Fruit fly (Drosophila melanogaster) whole organism, wandering third instar larva: ENCODE results near the gene CG5326.

ENCODE experiments used
- CrebA ChIP-seq: fragments of 200-800 bp; sonication (Bioruptor generic); optimal IDR thresholded peaks from 2 replicates; lab custom pipeline; 2016; ENCODE audit warnings: missing biosample characterization, mild to moderate bottlenecking, missing genetic modification characterization, borderline replicate concordance
- GATAd ChIP-seq: sonication (Bioruptor generic); optimal IDR thresholded peaks from 2 replicates; lab custom pipeline; 2016; ENCODE audit warnings: missing biosample characterization, missing genetic modification characterization
- HLH106 ChIP-seq: fragments of 200-800 bp; optimal IDR thresholded peaks from 3 replicates; lab custom pipeline; 2019; ENCODE audit warnings: missing biosample characterization, mild to moderate bottlenecking, missing genetic modification characterization, moderate library complexity
- Hnf4 ChIP-seq: fragments of 200-800 bp; sonication (Bioruptor generic); optimal IDR thresholded peaks from 2 replicates; lab custom pipeline; 2016; ENCODE audit warnings: missing biosample characterization, mild to moderate bottlenecking, missing genetic modification characterization
- Hr78 ChIP-seq: fragments of >200 bp; optimal IDR thresholded peaks from 2 replicates; lab custom pipeline; 2017; ENCODE audit warnings: missing biosample characterization, missing genetic modification characterization
- Hr83 ChIP-seq: fragments of 200-300 bp; sonication (Bioruptor generic); optimal IDR thresholded peaks from 2 replicates; lab custom pipeline; 2016; ENCODE audit warnings: missing biosample characterization, mild to moderate bottlenecking, missing genetic modification characterization, moderate library complexity; ENCODE audit not compliant: poor library complexity, severe bottlenecking
- Jra ChIP-seq: sonication (Bioruptor generic); optimal IDR thresholded peaks from 2 replicates; lab custom pipeline; 2016; ENCODE audit warnings: missing biosample characterization, missing genetic modification characterization
- Mio ChIP-seq: sonication (Bioruptor generic); optimal IDR thresholded peaks from 2 replicates; lab custom pipeline; 2016; ENCODE audit warnings: missing biosample characterization, missing genetic modification characterization
- Myc ChIP-seq: fragments of >200 bp; optimal IDR thresholded peaks from 2 replicates; lab custom pipeline; 2017
- N ChIP-seq: fragments of >200 bp; optimal IDR thresholded peaks from 2 replicates; lab custom pipeline; 2018; ENCODE audit warnings: missing biosample characterization, missing external identifiers, missing genetic modification characterization
- OdsH ChIP-seq: fragments of 200-800 bp; sonication (Bioruptor generic); optimal IDR thresholded peaks from 2 replicates; lab custom pipeline; 2016; ENCODE audit warnings: missing biosample characterization, mild to moderate bottlenecking, missing genetic modification characterization
- Rel ChIP-seq, 2 experiments: fragments of 200-800 bp; sonication (Bioruptor generic) in 1 of 2; optimal IDR thresholded peaks; 2 replicates in 1 of 2; 3 replicates in 1 of 2; lab custom pipeline; 2016 to 2019; ENCODE audit warnings: mild to moderate bottlenecking in 2 of 2, missing biosample characterization in 2 of 2, missing genetic modification characterization in 2 of 2, moderate library complexity in 1 of 2
- Sp1 ChIP-seq: fragments of 200-800 bp; sonication (Bioruptor generic); optimal IDR thresholded peaks from 3 replicates; lab custom pipeline; 2019; ENCODE audit warnings: missing biosample characterization, mild to moderate bottlenecking, missing genetic modification characterization, moderate library complexity
- Vsx2 ChIP-seq: fragments of 200-300, 225-300 bp; sonication (Bioruptor generic); optimal IDR thresholded peaks from 2 replicates; lab custom pipeline; 2018; ENCODE audit warnings: missing biosample characterization, missing genetic modification characterization; ENCODE audit not compliant: partially characterized antibody
- br ChIP-seq: fragments of 200-800 bp; sonication (Bioruptor generic); optimal IDR thresholded peaks from 2 replicates; lab custom pipeline; 2016; ENCODE audit warnings: missing biosample characterization, missing genetic modification characterization
- brk ChIP-seq: fragments of 200-800 bp; sonication (Bioruptor generic); optimal IDR thresholded peaks from 2 replicates; lab custom pipeline; 2016; ENCODE audit warnings: missing biosample characterization, mild to moderate bottlenecking, missing genetic modification characterization
- dsf ChIP-seq: sonication (Bioruptor generic); optimal IDR thresholded peaks from 2 replicates; lab custom pipeline; 2016; ENCODE audit warnings: missing biosample characterization, missing genetic modification characterization, borderline replicate concordance
- ey ChIP-seq: fragments of 200-800 bp; sonication (Bioruptor generic); optimal IDR thresholded peaks from 2 replicates; lab custom pipeline; 2016; ENCODE audit warnings: missing biosample characterization, missing genetic modification characterization
- foxo ChIP-seq, 2 experiments: fragments of 200-800 bp; sonication (Bioruptor generic); optimal IDR thresholded peaks; 2 replicates in 1 of 2; 3 replicates in 1 of 2; lab custom pipeline; 2016 to 2017; ENCODE audit warnings: missing biosample characterization in 2 of 2, missing genetic modification characterization in 2 of 2
- fru ChIP-seq: fragments of 200-800 bp; sonication (Bioruptor generic); optimal IDR thresholded peaks from 3 replicates; lab custom pipeline; 2016; ENCODE audit warnings: missing biosample characterization, mild to moderate bottlenecking, missing genetic modification characterization
- h ChIP-seq: fragments of 200-800 bp; sonication (Bioruptor generic); optimal IDR thresholded peaks from 3 replicates; lab custom pipeline; 2016; ENCODE audit warnings: missing biosample characterization, mild to moderate bottlenecking, missing genetic modification characterization
- jim ChIP-seq: fragments of 175-275, 200-325 bp; sonication (Bioruptor generic); optimal IDR thresholded peaks from 2 replicates; lab custom pipeline; 2016; ENCODE audit warnings: missing biosample characterization, mild to moderate bottlenecking, missing genetic modification characterization
- psq ChIP-seq: fragments of 200-800 bp; sonication (Bioruptor generic); optimal IDR thresholded peaks from 3 replicates; lab custom pipeline; 2017; ENCODE audit warnings: missing biosample characterization, mild to moderate bottlenecking, missing genetic modification characterization, moderate library complexity
- rgr ChIP-seq: fragments of 200-800 bp; sonication (Bioruptor generic); optimal IDR thresholded peaks from 3 replicates; lab custom pipeline; 2016; ENCODE audit warnings: missing biosample characterization, mild to moderate bottlenecking, missing genetic modification characterization
- sage ChIP-seq: fragments of 200-800 bp; sonication (Bioruptor generic); optimal IDR thresholded peaks from 2 replicates; lab custom pipeline; 2016; ENCODE audit warnings: missing biosample characterization, mild to moderate bottlenecking, missing genetic modification characterization
- tai ChIP-seq: sonication (Bioruptor generic); optimal IDR thresholded peaks from 2 replicates; lab custom pipeline; 2016; ENCODE audit warnings: missing biosample characterization, missing genetic modification characterization
- usp ChIP-seq: fragments of >200 bp; optimal IDR thresholded peaks from 2 replicates; lab custom pipeline; 2017; ENCODE audit warnings: missing biosample characterization, missing genetic modification characterization
- woc ChIP-seq: sonication (Bioruptor generic); optimal IDR thresholded peaks from 2 replicates; lab custom pipeline; 2016; ENCODE audit warnings: missing biosample characterization, mild to moderate bottlenecking, missing genetic modification characterization

CG5326 gene

dm6 chr3R:22531801-22532200, 7.9 kb downstream of the CG5326 start, which contains the start of gene CG33093:
CG33093 (minus strand) TSS chr3R:22531922.
- peak; percentile 22 for TF ChIP-seq Myc (lab: Kevin White, UChicago)
- TF ChIP-seq woc (GFP tag; lab: Kevin White, UChicago), result no peak
- TF ChIP-seq sage, result no peak
- TF ChIP-seq fru (GFP tag; lab: Kevin White, UChicago), result no peak
- TF ChIP-seq, all 38 proteins: peak for 1

DNA sequence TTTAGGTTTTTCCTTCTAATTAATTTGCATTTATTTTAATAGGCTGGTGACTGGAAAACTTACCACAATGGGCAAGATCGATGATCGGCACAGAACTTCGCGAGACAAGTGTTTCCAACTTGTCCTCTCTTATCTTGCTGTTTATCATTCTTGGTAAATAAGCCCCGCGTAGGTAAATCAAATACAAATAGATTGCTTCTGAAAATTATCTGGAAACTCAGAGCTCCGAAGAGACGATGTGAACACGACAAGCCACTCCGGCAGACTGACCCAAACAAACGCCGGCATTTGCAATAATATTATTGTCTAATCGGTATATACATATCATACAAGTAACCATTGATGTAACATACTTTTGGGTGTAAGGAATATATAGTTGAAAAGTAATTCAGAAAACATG, 9.4 kb downstream of the CG5326 start, which contains the start of gene CG33099:
Gene CG33099 (minus strand): TSS at position 268 of the 400 bp plus-strand sequence.
- TF ChIP-seq Hnf4 (GFP tag; lab: Kevin White, UChicago), result peak; percentile 58
- TF ChIP-seq psq (GFP tag; lab: Kevin White, UChicago), result no peak
- peak; percentile 2 for TF ChIP-seq dsf
- peak; percentile 48 for TF ChIP-seq N (GFP tag; lab: Kevin White, UChicago)
- peak; percentile 36 for TF ChIP-seq rgr (GFP tag; lab: Kevin White, UChicago)
- peak; percentile 35 for TF ChIP-seq fru (GFP tag; lab: Kevin White, UChicago)
- no peak for TF ChIP-seq Rel (GFP tag; optimal IDR thresholded peaks at IDR 0.05; lab: Kevin White, UChicago)
- TF ChIP-seq Rel (tag; optimal IDR thresholded peaks at IDR 0.05; lab: Kevin White, UChicago), result peak; percentile 19
- peak; percentile 67 for TF ChIP-seq OdsH (GFP tag; lab: Kevin White, UChicago)
- peak; percentile 41 for TF ChIP-seq brk (GFP tag; lab: Kevin White, UChicago)
- peak; percentile 1 for TF ChIP-seq Vsx2 (GFP tag; lab: Kevin White, UChicago)
- TF ChIP-seq CrebA (GFP tag; lab: Kevin White, UChicago), result no peak
- TF ChIP-seq Jra, result peak; percentile 46
- no peak for TF ChIP-seq jim (GFP tag; lab: Kevin White, UChicago)
- TF ChIP-seq br, result peak; percentile 46
- TF ChIP-seq HLH106 (tag; lab: Kevin White, UChicago), result no peak
- TF ChIP-seq h (GFP tag; lab: Kevin White, UChicago), result peak; percentile 51
- TF ChIP-seq Sp1 (GFP tag; lab: Kevin White, UChicago), result peak; percentile 47
- TF ChIP-seq foxo (GFP tag; optimal IDR thresholded peaks at IDR 0.05; lab: Kevin White, UChicago), result peak in 1 of 2 experiments; percentile 29
- no peak for TF ChIP-seq Mio (GFP tag; lab: Kevin White, UChicago)
- peak; percentile 89 for TF ChIP-seq Hr83

dm6 chr3R:22528264-22529158, 11.2 kb downstream of the CG5326 start, which contains the start of gene CG5346:
CG5346 (minus strand) TSS chr3R:22528663.
- peak; percentile 36 for TF ChIP-seq tai (GFP tag; lab: Kevin White, UChicago)
- no peak for TF ChIP-seq ey
- no peak for TF ChIP-seq foxo (GFP tag; optimal IDR thresholded peaks at IDR 0.05; lab: Kevin White, UChicago)
- no peak for TF ChIP-seq h (GFP tag; lab: Kevin White, UChicago)
- TF ChIP-seq jim (GFP tag; lab: Kevin White, UChicago), result peak; percentile 22
- TF ChIP-seq dsf, result no peak
- TF ChIP-seq GATAd, result no peak
- TF ChIP-seq Mio (GFP tag; lab: Kevin White, UChicago), result no peak
- no peak for TF ChIP-seq Myc (lab: Kevin White, UChicago)
- TF ChIP-seq Jra, result no peak
- TF ChIP-seq Sp1 (GFP tag; lab: Kevin White, UChicago), result no peak
- TF ChIP-seq psq (GFP tag; lab: Kevin White, UChicago), result no peak
- TF ChIP-seq Hr78, result no peak
- TF ChIP-seq usp (GFP tag; lab: Kevin White, UChicago), result no peak
- peak; percentile 99 for TF ChIP-seq fru (GFP tag; lab: Kevin White, UChicago)

DNA sequence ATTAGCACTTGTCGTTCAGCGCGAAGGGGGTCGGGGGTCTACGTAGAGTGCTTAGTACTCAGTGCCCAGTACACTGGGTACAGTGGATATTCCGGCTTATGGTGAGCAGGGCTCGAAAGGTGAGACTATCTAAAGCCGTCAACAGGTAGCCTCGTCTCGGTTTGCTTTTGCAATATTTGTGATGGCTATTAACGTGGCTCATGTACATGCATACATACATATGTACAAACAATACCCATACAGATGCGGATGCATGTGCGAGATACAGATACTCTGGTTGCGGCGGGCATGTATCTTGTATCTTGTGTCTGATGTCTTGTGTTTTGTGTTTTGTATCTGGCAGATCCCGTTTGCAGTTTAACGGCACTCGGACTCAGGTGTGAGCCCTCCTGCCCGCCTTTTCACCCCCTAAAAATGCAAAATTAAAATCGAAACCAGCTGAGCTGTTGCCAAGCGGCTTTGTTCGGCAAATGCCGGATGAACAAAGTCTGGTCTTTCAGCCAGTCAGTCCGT, 12.0 kb downstream of the CG5326 start:
- TF ChIP-seq Hr78 (no peak), Sp1 (GFP tag; lab: Kevin White, UChicago) (no peak), Rel (GFP tag; optimal IDR thresholded peaks at IDR 0.05; lab: Kevin White, UChicago) (no peak), Rel (tag; optimal IDR thresholded peaks at IDR 0.05; lab: Kevin White, UChicago) (peak; percentile 23), Hr83 (peak; percentile 21)

DNA sequence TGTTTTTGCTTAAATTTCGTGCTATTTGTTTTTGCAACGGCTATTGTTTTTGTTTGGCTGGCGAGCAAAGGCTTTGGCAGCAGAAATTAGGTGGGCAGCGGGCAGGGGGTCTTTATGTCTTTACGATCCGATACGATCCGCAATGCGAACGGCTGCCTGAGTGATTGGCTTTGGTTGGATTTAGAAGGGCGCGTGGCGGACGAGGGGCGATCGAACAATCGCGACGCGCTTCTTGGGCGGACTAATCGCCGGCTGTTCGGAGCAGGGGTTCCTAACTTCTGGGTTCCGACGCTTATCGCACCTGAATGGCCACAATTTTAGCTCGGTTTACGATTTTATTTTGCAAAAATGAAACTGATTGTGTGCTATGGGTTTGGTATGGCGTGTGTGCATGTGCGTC, 12.5 kb downstream of the CG5326 start:
- peak; percentile 35 for TF ChIP-seq jim (GFP tag; lab: Kevin White, UChicago)
- no peak for TF ChIP-seq Rel (GFP tag; optimal IDR thresholded peaks at IDR 0.05; lab: Kevin White, UChicago)
- peak; percentile 32 for TF ChIP-seq Rel (tag; optimal IDR thresholded peaks at IDR 0.05; lab: Kevin White, UChicago)
- peak; percentile 37 for TF ChIP-seq Sp1 (GFP tag; lab: Kevin White, UChicago)
- no peak for TF ChIP-seq rgr (GFP tag; lab: Kevin White, UChicago)
- peak; percentile 98 for TF ChIP-seq h (GFP tag; lab: Kevin White, UChicago)
- no peak for TF ChIP-seq ey
- TF ChIP-seq foxo (GFP tag; optimal IDR thresholded peaks at IDR 0.05; lab: Kevin White, UChicago), result peak in 1 of 2 experiments; percentile 39
